Worm (Caenorhabditis elegans) whole organism, early embryonic: ENCODE data around the gene C24F3.2.

Source experiments
- B0310.2 ChIP-seq: sonication (generic microtip); optimal IDR thresholded peaks from 2 replicates; lab custom pipeline; 2016; ENCODE audit warnings: mild to moderate bottlenecking, missing genetic modification characterization, missing compliant biosample characterization
- aly-1 ChIP-seq: sonication (generic microtip); optimal IDR thresholded peaks from 2 replicates; lab custom pipeline; 2016; ENCODE audit warnings: missing genetic modification characterization, missing compliant biosample characterization
- ama-1 ChIP-seq: fragments of 150-350 bp; optimal IDR thresholded peaks from 2 replicates; lab custom pipeline; 2014
- ceh-13 ChIP-seq: fragments of 200-800 bp; sonication (Bioruptor generic); optimal IDR thresholded peaks from 2 replicates; lab custom pipeline; 2018; ENCODE audit warnings: mild to moderate bottlenecking, missing genetic modification characterization, missing compliant biosample characterization
- flt-1 ChIP-seq: fragments of 200-800 bp; sonication (Bioruptor generic); IDR thresholded peaks from 2 replicates; pipeline ENCODE4 v1.3.6; 2022; ENCODE audit warnings: missing genetic modification characterization, missing compliant biosample characterization
- hmbx-1 ChIP-seq: sonication (generic microtip); optimal IDR thresholded peaks from 2 replicates; lab custom pipeline; 2016; ENCODE audit warnings: mild to moderate bottlenecking, missing genetic modification characterization, missing compliant biosample characterization
- hmg-4 ChIP-seq: fragments of 200-800 bp; sonication (Bioruptor generic); optimal IDR thresholded peaks from 2 replicates; lab custom pipeline; 2018; ENCODE audit warnings: mild to moderate bottlenecking, missing genetic modification characterization, missing compliant biosample characterization
- scrt-1 ChIP-seq: fragments of 200-800 bp; sonication (Bioruptor generic); IDR thresholded peaks from 2 replicates; pipeline ENCODE4 v1.3.6; 2022; ENCODE audit warnings: missing genetic modification characterization, missing compliant biosample characterization
- tbx-11 ChIP-seq: fragments of 200-800 bp; sonication (Bioruptor generic); IDR thresholded peaks from 2 replicates; pipeline ENCODE4 v1.3.6; 2022; ENCODE audit warnings: missing genetic modification characterization, missing compliant biosample characterization
- tbx-37 ChIP-seq: fragments of 200-800 bp; sonication (Bioruptor generic); conservative IDR thresholded peaks from 2 replicates; pipeline ENCODE4 v1.3.6; 2022; ENCODE audit warnings: missing genetic modification reagents, missing genetic modification characterization, missing compliant biosample characterization
- tra-4 ChIP-seq: sonication (generic microtip); optimal IDR thresholded peaks from 2 replicates; lab custom pipeline; 2017; ENCODE audit warnings: missing genetic modification characterization, missing compliant biosample characterization

DNA sequence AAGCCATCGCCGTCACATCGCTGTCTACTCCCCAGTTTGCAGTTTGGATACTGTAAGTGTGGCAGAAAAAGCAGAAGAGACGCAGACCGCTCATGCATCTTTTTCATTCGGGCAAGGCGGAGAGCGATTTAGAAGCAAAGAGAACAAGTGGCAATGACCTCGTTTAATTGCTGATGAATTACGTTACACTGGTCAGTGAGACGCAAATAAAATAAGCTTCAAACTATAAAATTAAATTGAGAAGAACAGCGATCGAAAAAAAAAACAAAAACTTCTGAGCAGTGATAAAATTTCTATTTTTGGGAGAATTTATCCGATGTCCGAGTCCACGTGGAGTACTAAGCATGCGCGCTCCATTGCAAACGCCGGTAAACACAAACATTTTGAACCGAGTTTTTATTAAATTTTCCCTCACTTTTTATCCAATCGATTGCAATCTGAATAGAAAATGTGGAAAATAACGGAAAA lies at the start of gene C24F3.2:
- TF ChIP-seq tbx-11 (GFP tag; lab: Robert Waterston, UW) (no peak), hmg-4 (GFP tag; lab: Kevin White, UChicago) (no peak), ceh-13 (no peak), hmbx-1 (tag; lab: Kevin White, UChicago) (no peak), tbx-37 (GFP tag; lab: Robert Waterston, UW) (no peak), tra-4 (tag; lab: Kevin White, UChicago) (no peak), ama-1 (lab: Kevin White, UChicago) (no peak), scrt-1 (GFP tag; lab: Robert Waterston, UW) (no peak), B0310.2 (no peak), flt-1 (GFP tag; lab: Robert Waterston, UW) (no peak), aly-1 (tag; lab: Kevin White, UChicago) (no peak)
